Worm (Caenorhabditis elegans) whole organism, L2 larva: ENCODE results near the gene daam-1.

Experiments used
- C34F6.9 ChIP-seq: fragments of 150-350 bp; optimal IDR thresholded peaks from 2 replicates; lab custom pipeline; 2014; ENCODE audit warnings: missing biosample characterization, missing genetic modification characterization
- R02D3.7 ChIP-seq: fragments of 150-350 bp; optimal IDR thresholded peaks from 2 replicates; lab custom pipeline; 2014; ENCODE audit warnings: missing biosample characterization, missing genetic modification characterization
- Y55F3AM.14 ChIP-seq: fragments of 200-800 bp; sonication (Bioruptor generic); optimal IDR thresholded peaks from 2 replicates; lab custom pipeline; 2018; ENCODE audit warnings: mild to moderate bottlenecking, missing genetic modification characterization, missing compliant biosample characterization
- ama-1 ChIP-seq: fragments of 150-350 bp; optimal IDR thresholded peaks from 2 replicates; lab custom pipeline; 2018; ENCODE audit warnings: inconsistent platforms
- blmp-1 ChIP-seq: sonication (generic microtip); optimal IDR thresholded peaks from 2 replicates; lab custom pipeline; 2017; ENCODE audit warnings: missing genetic modification characterization, mild to moderate bottlenecking, missing compliant biosample characterization, antibody characterized with exemption, moderate library complexity; ENCODE audit not compliant: insufficient read depth
- ceh-82 ChIP-seq: fragments of 150-350 bp; optimal IDR thresholded peaks from 2 replicates; lab custom pipeline; 2014; ENCODE audit warnings: missing biosample characterization, missing genetic modification characterization
- crh-2 ChIP-seq: sonication (generic microtip); optimal IDR thresholded peaks from 2 replicates; lab custom pipeline; 2017; ENCODE audit warnings: missing biosample characterization, missing genetic modification characterization
- dmd-4 ChIP-seq: sonication (generic microtip); optimal IDR thresholded peaks from 2 replicates; lab custom pipeline; 2017; ENCODE audit warnings: missing biosample characterization, missing genetic modification characterization
- egl-27 ChIP-seq: sonication (generic microtip); optimal IDR thresholded peaks from 3 replicates; lab custom pipeline; 2017; ENCODE audit warnings: missing biosample characterization, missing genetic modification reagents, missing genetic modification characterization
- elt-3 ChIP-seq: sonication (generic microtip); optimal IDR thresholded peaks from 2 replicates; lab custom pipeline; 2017; ENCODE audit warnings: missing biosample characterization, missing genetic modification characterization
- fos-1 ChIP-seq: fragments of 150-350 bp; optimal IDR thresholded peaks from 2 replicates; lab custom pipeline; 2014; ENCODE audit warnings: missing biosample characterization, missing genetic modification characterization
- gmeb-1 ChIP-seq: fragments of 150-350 bp; optimal IDR thresholded peaks from 2 replicates; lab custom pipeline; 2014; ENCODE audit warnings: missing biosample characterization, missing genetic modification characterization
- lin-13 ChIP-seq: fragments of 150-350 bp; optimal IDR thresholded peaks from 2 replicates; lab custom pipeline; 2014; ENCODE audit warnings: missing biosample characterization, missing genetic modification reagents, missing genetic modification characterization
- lin-39 ChIP-seq: fragments of 150-350 bp; optimal IDR thresholded peaks from 2 replicates; lab custom pipeline; 2014; ENCODE audit warnings: missing biosample characterization, missing genetic modification reagents, missing genetic modification characterization
- lsy-2 ChIP-seq, 2 experiments: fragments of 150-350 bp in 1 of 2; sonication (generic microtip) in 1 of 2; optimal IDR thresholded peaks; 2 replicates each; lab custom pipeline; 2014 to 2017; ENCODE audit warnings: missing biosample characterization in 2 of 2, missing genetic modification characterization in 2 of 2
- mab-5 ChIP-seq: fragments of 150-350 bp; optimal IDR thresholded peaks from 2 replicates; lab custom pipeline; 2014; ENCODE audit warnings: missing biosample characterization, missing genetic modification characterization
- mbf-1 ChIP-seq: sonication (generic microtip); optimal IDR thresholded peaks from 2 replicates; lab custom pipeline; 2017; ENCODE audit warnings: missing biosample characterization, missing genetic modification characterization
- mdl-1 ChIP-seq, 2 experiments: fragments of 150-350 bp in 1 of 2; sonication (generic microtip) in 1 of 2; optimal IDR thresholded peaks; 2 replicates each; lab custom pipeline; 2017; ENCODE audit warnings: missing biosample characterization in 2 of 2, missing genetic modification characterization in 2 of 2
- nhr-10 ChIP-seq: sonication (generic microtip); optimal IDR thresholded peaks from 2 replicates; lab custom pipeline; 2017; ENCODE audit warnings: missing biosample characterization, missing genetic modification characterization
- nhr-11 ChIP-seq: fragments of 150-350 bp; optimal IDR thresholded peaks from 2 replicates; lab custom pipeline; 2014; ENCODE audit warnings: missing biosample characterization, missing genetic modification characterization
- nhr-12 ChIP-seq: fragments of 150-350 bp; optimal IDR thresholded peaks from 2 replicates; lab custom pipeline; 2014; ENCODE audit warnings: missing biosample characterization, missing genetic modification characterization
- nhr-129 ChIP-seq: fragments of 150-350 bp; optimal IDR thresholded peaks from 2 replicates; lab custom pipeline; 2014; ENCODE audit warnings: missing biosample characterization, missing genetic modification characterization
- nhr-21 ChIP-seq: fragments of 150-350 bp; optimal IDR thresholded peaks from 2 replicates; lab custom pipeline; 2014; ENCODE audit warnings: missing biosample characterization, missing genetic modification characterization
- nhr-23 ChIP-seq: fragments of 150-350 bp; optimal IDR thresholded peaks from 2 replicates; lab custom pipeline; 2014; ENCODE audit warnings: missing biosample characterization, missing genetic modification reagents, missing genetic modification characterization
- nhr-25 ChIP-seq: fragments of 150-350 bp; sonication (generic microtip); optimal IDR thresholded peaks from 3 replicates; lab custom pipeline; 2014; ENCODE audit warnings: missing biosample characterization, missing genetic modification characterization
- nhr-6 ChIP-seq: fragments of 150-350 bp; optimal IDR thresholded peaks from 2 replicates; lab custom pipeline; 2014; ENCODE audit warnings: missing biosample characterization, missing genetic modification characterization
- peb-1 ChIP-seq: fragments of 150-350 bp; optimal IDR thresholded peaks from 2 replicates; lab custom pipeline; 2014; ENCODE audit warnings: missing biosample characterization, missing genetic modification characterization
- sem-4 ChIP-seq: fragments of 150-350 bp; optimal IDR thresholded peaks from 2 replicates; lab custom pipeline; 2014; ENCODE audit warnings: missing biosample characterization, missing genetic modification reagents, missing genetic modification characterization
- sma-3 ChIP-seq: sonication (generic microtip); optimal IDR thresholded peaks from 2 replicates; lab custom pipeline; 2016; ENCODE audit warnings: missing genetic modification reagents, missing genetic modification characterization, missing compliant biosample characterization
- sma-9 ChIP-seq, 2 experiments: fragments of 150-350 bp in 1 of 2; sonication (generic microtip) in 1 of 2; optimal IDR thresholded peaks; 2 replicates each; lab custom pipeline; 2014 to 2016; ENCODE audit warnings: missing genetic modification characterization in 2 of 2, mild to moderate bottlenecking in 1 of 2, missing biosample characterization in 1 of 2, missing compliant biosample characterization in 1 of 2, missing genetic modification reagents in 1 of 2, moderate library complexity in 1 of 2
- snpc-4 ChIP-seq: fragments of 150-350 bp; optimal IDR thresholded peaks from 2 replicates; lab custom pipeline; 2014; ENCODE audit warnings: missing biosample characterization, missing genetic modification characterization
- unc-39 ChIP-seq: fragments of 150-350 bp; optimal IDR thresholded peaks from 2 replicates; lab custom pipeline; 2014; ENCODE audit warnings: missing biosample characterization, missing genetic modification characterization
- unc-55 ChIP-seq: fragments of 150-350 bp; sonication (generic microtip); optimal IDR thresholded peaks from 3 replicates; lab custom pipeline; 2014; ENCODE audit warnings: missing biosample characterization, missing genetic modification reagents, missing genetic modification characterization
- unc-62 ChIP-seq: fragments of 150-350 bp; optimal IDR thresholded peaks from 2 replicates; lab custom pipeline; 2014; ENCODE audit warnings: missing biosample characterization, missing genetic modification reagents, missing genetic modification characterization
- ztf-1 ChIP-seq: fragments of 200-800 bp; sonication (Bioruptor generic); conservative IDR thresholded peaks from 2 replicates; pipeline ENCODE4 v1.3.6; 2022; ENCODE audit warnings: missing genetic modification characterization, missing compliant biosample characterization

The daam-1 gene

ce11 chrV:123915-124314 lies 40.3 kb upstream of the daam-1 start:
- no peak for TF ChIP-seq lin-13
- TF ChIP-seq nhr-10 (tag; lab: Kevin White, UChicago) = no peak
- TF ChIP-seq gmeb-1 (tag; lab: Kevin White, UChicago) = no peak
- TF ChIP-seq crh-2 (tag; lab: Kevin White, UChicago) = no peak
- no peak for TF ChIP-seq egl-27 (tag; lab: Kevin White, UChicago)
- no peak for TF ChIP-seq nhr-6
- TF ChIP-seq ceh-82 (tag; lab: Kevin White, UChicago) = no peak
- no peak for TF ChIP-seq ztf-1 (GFP tag; lab: Robert Waterston, UW)
- no peak for TF ChIP-seq C34F6.9 (tag; lab: Kevin White, UChicago)
- TF ChIP-seq R02D3.7 (tag; lab: Kevin White, UChicago) = no peak
- TF ChIP-seq unc-62 = no peak
- no peak for TF ChIP-seq fos-1
- no peak for TF ChIP-seq mab-5 (tag; lab: Kevin White, UChicago)
- no peak for TF ChIP-seq sem-4 (tag; lab: Kevin White, UChicago)
- no peak for TF ChIP-seq lin-39 (tag; lab: Kevin White, UChicago)
- TF ChIP-seq mbf-1 (tag; lab: Kevin White, UChicago) = no peak
- no peak for TF ChIP-seq nhr-12 (tag; lab: Kevin White, UChicago)
- TF ChIP-seq peb-1 (tag; lab: Kevin White, UChicago) = no peak
- TF ChIP-seq mdl-1 (tag; optimal IDR thresholded peaks at IDR 0.05; lab: Kevin White, UChicago) = no peak
- TF ChIP-seq, all 48 proteins: peak for 0

ce11 chrV:123513-123912 lies 39.9 kb upstream of the daam-1 start:
- TF ChIP-seq sma-9 (GFP tag; optimal IDR thresholded peaks at IDR 0.05; lab: Kevin White, UChicago) (no peak), sma-9 (tag; optimal IDR thresholded peaks at IDR 0.05; lab: Kevin White, UChicago) (no peak), fos-1 (no peak), nhr-11 (tag; lab: Kevin White, UChicago) (no peak), C34F6.9 (tag; lab: Kevin White, UChicago) (peak; percentile 12), nhr-23 (no peak), sma-3 (peak; percentile 3), nhr-129 (tag; lab: Kevin White, UChicago) (peak; percentile 81), mbf-1 (tag; lab: Kevin White, UChicago) (no peak), nhr-21 (tag; lab: Kevin White, UChicago) (no peak), ama-1 (lab: Kevin White, UChicago) (no peak), R02D3.7 (tag; lab: Kevin White, UChicago) (no peak), nhr-12 (tag; lab: Kevin White, UChicago) (no peak), unc-39 (tag; lab: Kevin White, UChicago) (no peak)

ce11 chrV:122750-123149 lies 39.1 kb upstream of the daam-1 start, which contains the start of gene cgp-1:
TSS of gene cgp-1 (minus strand) at chrV:122789.
- peak; percentile 32 for TF ChIP-seq R02D3.7 (tag; lab: Kevin White, UChicago)
- no peak for TF ChIP-seq sem-4 (tag; lab: Kevin White, UChicago)
- no peak for TF ChIP-seq snpc-4 (tag; lab: Kevin White, UChicago)
- TF ChIP-seq lsy-2 (tag; optimal IDR thresholded peaks at IDR 0.05; lab: Kevin White, UChicago) = peak in 1 of 2 experiments; percentile 11
- peak; percentile 20 for TF ChIP-seq C34F6.9 (tag; lab: Kevin White, UChicago)
- peak; percentile 23 for TF ChIP-seq unc-55 (GFP tag; lab: Kevin White, UChicago)
- no peak for TF ChIP-seq nhr-25 (tag; lab: Kevin White, UChicago)
- TF ChIP-seq ama-1 (lab: Kevin White, UChicago) = peak; percentile 8
- TF ChIP-seq blmp-1 (tag; lab: Kevin White, UChicago) = no peak
- no peak for TF ChIP-seq nhr-11 (tag; lab: Kevin White, UChicago)
- no peak for TF ChIP-seq elt-3 (tag; lab: Kevin White, UChicago)
- no peak for TF ChIP-seq mdl-1 (tag; optimal IDR thresholded peaks at IDR 0.05; lab: Kevin White, UChicago)

ce11 chrV:122249-122648 lies 38.6 kb upstream of the daam-1 start:
- TF ChIP-seq dmd-4 (tag; lab: Kevin White, UChicago) (no peak), gmeb-1 (tag; lab: Kevin White, UChicago) (no peak), fos-1 (no peak), R02D3.7 (tag; lab: Kevin White, UChicago) (no peak)

ce11 chrV:117312-117711 lies 33.7 kb upstream of the daam-1 start:
- no peak for TF ChIP-seq ceh-82 (tag; lab: Kevin White, UChicago)
- peak; percentile 17 for TF ChIP-seq Y55F3AM.14 (GFP tag; lab: Kevin White, UChicago)
